Worm (Caenorhabditis elegans) whole organism, young adult: Measurements from ENCODE around the gene acdh-12.

Source experiments
- B0019.2 ChIP-seq: fragments of 200-800 bp; sonication (Bioruptor generic); conservative IDR thresholded peaks from 2 replicates; pipeline ENCODE4 v1.3.6; 2022; ENCODE audit warnings: missing genetic modification reagents, missing genetic modification characterization, missing compliant biosample characterization
- C06A6.2 ChIP-seq: fragments of 200-800 bp; sonication (Bioruptor generic); conservative IDR thresholded peaks from 2 replicates; pipeline ENCODE4 v1.3.6; 2022; ENCODE audit warnings: missing genetic modification characterization, missing compliant biosample characterization
- C17E4.6 ChIP-seq: fragments of 200-800 bp; sonication (Bioruptor generic); IDR thresholded peaks from 2 replicates; pipeline ENCODE4 v1.3.6; 2022; ENCODE audit warnings: missing genetic modification reagents, missing genetic modification characterization, missing compliant biosample characterization
- D2030.7 ChIP-seq: fragments of 200-800 bp; sonication (Bioruptor generic); IDR thresholded peaks from 2 replicates; pipeline ENCODE4 v1.3.6; 2022; ENCODE audit warnings: missing genetic modification reagents, missing genetic modification characterization, missing compliant biosample characterization
- F10E7.11 ChIP-seq: sonication (generic microtip); optimal IDR thresholded peaks from 2 replicates; lab custom pipeline; 2017; ENCODE audit warnings: mild to moderate bottlenecking, missing genetic modification characterization, moderate library complexity, missing compliant biosample characterization
- F33H1.4 ChIP-seq: fragments of 200-800 bp; sonication (Bioruptor generic); IDR thresholded peaks from 2 replicates; pipeline ENCODE4 v1.3.6; 2022; ENCODE audit warnings: missing genetic modification reagents, missing genetic modification characterization, missing compliant biosample characterization
- F39B2.1 ChIP-seq: fragments of 200-800 bp; sonication (Bioruptor generic); IDR thresholded peaks from 2 replicates; pipeline ENCODE4 v1.3.6; 2022; ENCODE audit warnings: missing genetic modification reagents, missing genetic modification characterization, missing compliant biosample characterization
- F52B5.7 ChIP-seq: sonication (generic microtip); optimal IDR thresholded peaks from 2 replicates; lab custom pipeline; 2016; ENCODE audit warnings: mild to moderate bottlenecking, missing genetic modification characterization, missing compliant biosample characterization
- F57C9.4 ChIP-seq: sonication (generic microtip); optimal IDR thresholded peaks from 2 replicates; lab custom pipeline; 2017; ENCODE audit warnings: mild to moderate bottlenecking, missing genetic modification characterization, missing compliant biosample characterization
- K11D2.4 ChIP-seq: fragments of 200-800 bp; sonication (Bioruptor generic); IDR thresholded peaks from 2 replicates; pipeline ENCODE4 v1.3.6; 2022; ENCODE audit warnings: missing genetic modification reagents, missing genetic modification characterization, missing compliant biosample characterization
- Y53F4B.3 ChIP-seq: fragments of 200-800 bp; sonication (Bioruptor generic); IDR thresholded peaks from 2 replicates; pipeline ENCODE4 v1.3.6; 2022; ENCODE audit warnings: missing genetic modification reagents, missing genetic modification characterization, missing compliant biosample characterization
- Y53G8AR.9 ChIP-seq: fragments of 200-800 bp; sonication (Bioruptor generic); conservative IDR thresholded peaks from 2 replicates; pipeline ENCODE4 v1.3.6; 2022; ENCODE audit warnings: missing genetic modification reagents, missing genetic modification characterization, missing compliant biosample characterization
- Y67H2A.10 ChIP-seq: fragments of 200-800 bp; sonication (Bioruptor generic); conservative IDR thresholded peaks from 2 replicates; pipeline ENCODE4 v1.3.6; 2022; ENCODE audit warnings: missing genetic modification reagents, missing genetic modification characterization, missing compliant biosample characterization
- Y95B8A.8 ChIP-seq: fragments of 200-800 bp; sonication (Bioruptor generic); IDR thresholded peaks from 2 replicates; pipeline ENCODE4 v1.3.6; 2022; ENCODE audit warnings: missing genetic modification reagents, missing genetic modification characterization, missing compliant biosample characterization
- aptf-2 ChIP-seq: fragments of 200-800 bp; sonication (Bioruptor generic); conservative IDR thresholded peaks from 2 replicates; pipeline ENCODE4 v1.3.6; 2022; ENCODE audit warnings: missing genetic modification reagents, missing genetic modification characterization, missing compliant biosample characterization
- ccch-3 ChIP-seq: fragments of 200-800 bp; sonication (Bioruptor generic); optimal IDR thresholded peaks from 2 replicates; lab custom pipeline; 2018; ENCODE audit warnings: mild to moderate bottlenecking, missing genetic modification characterization, missing compliant biosample characterization
- ceh-27 ChIP-seq: fragments of 200-800 bp; sonication (Bioruptor generic); optimal IDR thresholded peaks from 2 replicates; lab custom pipeline; 2018; ENCODE audit warnings: mild to moderate bottlenecking, missing genetic modification characterization, moderate library complexity, missing compliant biosample characterization
- ceh-58 ChIP-seq: fragments of 200-800 bp; sonication (Bioruptor generic); IDR thresholded peaks from 2 replicates; pipeline ENCODE4 v1.3.6; 2022; ENCODE audit warnings: missing genetic modification characterization, missing compliant biosample characterization
- die-1 ChIP-seq: sonication (generic microtip); optimal IDR thresholded peaks from 2 replicates; lab custom pipeline; 2016; ENCODE audit warnings: missing genotype, mild to moderate bottlenecking, missing genetic modification characterization, missing compliant biosample characterization
- dox-1 ChIP-seq: fragments of 200-800 bp; sonication (Bioruptor generic); IDR thresholded peaks from 2 replicates; pipeline ENCODE4 v1.3.6; 2022; ENCODE audit warnings: missing genetic modification reagents, missing genetic modification characterization, missing compliant biosample characterization
- dpl-1 ChIP-seq: fragments of 150-350 bp; optimal IDR thresholded peaks from 2 replicates; lab custom pipeline; 2014; ENCODE audit warnings: missing biosample characterization, missing genetic modification reagents, missing genetic modification characterization
- efl-1 ChIP-seq: fragments of 150-350 bp; optimal IDR thresholded peaks from 2 replicates; lab custom pipeline; 2014; ENCODE audit warnings: missing biosample characterization, missing genetic modification reagents, missing genetic modification characterization
- egl-18 ChIP-seq: fragments of 200-800 bp; sonication (Bioruptor generic); IDR thresholded peaks from 2 replicates; pipeline ENCODE4 v1.3.6; 2022; ENCODE audit warnings: missing genetic modification reagents, missing genetic modification characterization, missing compliant biosample characterization
- egrh-3 ChIP-seq: fragments of 200-800 bp; sonication (Bioruptor generic); IDR thresholded peaks from 2 replicates; pipeline ENCODE4 v1.3.6; 2022; ENCODE audit warnings: missing genetic modification reagents, missing genetic modification characterization, missing compliant biosample characterization
- him-1 ChIP-seq: sonication (generic microtip); optimal IDR thresholded peaks from 2 replicates; lab custom pipeline; 2016; ENCODE audit warnings: missing genotype, missing genetic modification reagents, missing genetic modification characterization, missing compliant biosample characterization
- let-526 ChIP-seq: fragments of 200-800 bp; sonication (Bioruptor generic); IDR thresholded peaks from 2 replicates; pipeline ENCODE4 v1.3.6; 2022; ENCODE audit warnings: missing genetic modification reagents, missing genetic modification characterization, missing compliant biosample characterization
- lin-35 ChIP-seq, 3 experiments: fragments of 150-350 bp in 2 of 3; sonication (generic microtip) in 1 of 3; optimal IDR thresholded peaks; 2 replicates each; lab custom pipeline; 2014 to 2018; ENCODE audit warnings: missing biosample characterization in 3 of 3, missing genetic modification characterization in 3 of 3, missing genetic modification reagents in 3 of 3
- lin-54 ChIP-seq: fragments of 200-800 bp; sonication (Bioruptor generic); optimal IDR thresholded peaks from 2 replicates; lab custom pipeline; 2018; ENCODE audit warnings: mild to moderate bottlenecking, missing genetic modification characterization, missing compliant biosample characterization
- madf-10 ChIP-seq: sonication (generic microtip); optimal IDR thresholded peaks from 2 replicates; lab custom pipeline; 2016; ENCODE audit warnings: mild to moderate bottlenecking, missing genetic modification characterization, missing compliant biosample characterization
- madf-6 ChIP-seq: fragments of 200-800 bp; sonication (Bioruptor generic); IDR thresholded peaks from 2 replicates; pipeline ENCODE4 v1.3.6; 2022; ENCODE audit warnings: missing genetic modification reagents, missing genetic modification characterization, missing compliant biosample characterization
- madf-8 ChIP-seq: fragments of 200-800 bp; sonication (Bioruptor generic); conservative IDR thresholded peaks from 2 replicates; pipeline ENCODE4 v1.3.6; 2022; ENCODE audit warnings: missing genetic modification reagents, missing genetic modification characterization, missing compliant biosample characterization
- mcd-1 ChIP-seq: fragments of 200-800 bp; sonication (Bioruptor generic); IDR thresholded peaks from 2 replicates; pipeline ENCODE4 v1.3.6; 2022; ENCODE audit warnings: missing genetic modification reagents, missing genetic modification characterization, missing compliant biosample characterization
- nhr-120 ChIP-seq: fragments of 200-800 bp; sonication (Bioruptor generic); IDR thresholded peaks from 2 replicates; pipeline ENCODE4 v1.3.6; 2022; ENCODE audit warnings: missing genetic modification characterization, missing compliant biosample characterization
- snpc-1.3 ChIP-seq: sonication (generic microtip); optimal IDR thresholded peaks from 2 replicates; lab custom pipeline; 2017; ENCODE audit warnings: missing genetic modification characterization, mild to moderate bottlenecking, missing compliant biosample characterization, antibody characterized with exemption, moderate library complexity, missing genotype, missing genetic modification reagents; ENCODE audit not compliant: insufficient read depth
- snpc-3.4 ChIP-seq: sonication (generic microtip); optimal IDR thresholded peaks from 2 replicates; lab custom pipeline; 2017; ENCODE audit warnings: missing genetic modification characterization, mild to moderate bottlenecking, missing compliant biosample characterization, antibody characterized with exemption, moderate library complexity, missing genotype, missing genetic modification reagents
- snpc-4 ChIP-seq, 5 experiments: fragments of 150-350 bp in 1 of 5; sonication (generic microtip) in 4 of 5; optimal IDR thresholded peaks; 2 replicates each; lab custom pipeline; 2014 to 2018; ENCODE audit warnings: missing genetic modification characterization in 5 of 5, missing biosample characterization in 3 of 5, antibody characterized with exemption in 2 of 5, mild to moderate bottlenecking in 2 of 5, missing compliant biosample characterization in 2 of 5, missing genotype in 2 of 5, moderate library complexity in 2 of 5, missing genetic modification reagents in 1 of 5
- sptf-2 ChIP-seq: fragments of 200-800 bp; sonication (Bioruptor generic); optimal IDR thresholded peaks from 2 replicates; lab custom pipeline; 2018; ENCODE audit warnings: mild to moderate bottlenecking, missing genetic modification characterization, missing compliant biosample characterization
- tbx-9 ChIP-seq: sonication (generic microtip); optimal IDR thresholded peaks from 2 replicates; lab custom pipeline; 2016; ENCODE audit warnings: borderline replicate concordance, missing genetic modification characterization, inconsistent platforms, missing compliant biosample characterization
- unc-130 ChIP-seq: sonication (generic microtip); optimal IDR thresholded peaks from 2 replicates; lab custom pipeline; 2016; ENCODE audit warnings: missing genetic modification reagents, missing genetic modification characterization, missing compliant biosample characterization
- unc-62 ChIP-seq: fragments of 150-350 bp; optimal IDR thresholded peaks from 2 replicates; lab custom pipeline; 2014; ENCODE audit warnings: missing biosample characterization, missing genetic modification reagents, missing genetic modification characterization
- zfh-2 ChIP-seq: fragments of 200-800 bp; sonication (Bioruptor generic); conservative IDR thresholded peaks from 2 replicates; pipeline ENCODE4 v1.3.6; 2022; ENCODE audit warnings: missing genetic modification reagents, missing genetic modification characterization, missing compliant biosample characterization
- ztf-26 ChIP-seq: sonication (generic microtip); optimal IDR thresholded peaks from 2 replicates; lab custom pipeline; 2017; ENCODE audit warnings: missing genetic modification characterization, missing compliant biosample characterization
- ztf-28 ChIP-seq: fragments of 200-800 bp; sonication (Bioruptor generic); IDR thresholded peaks from 2 replicates; pipeline ENCODE4 v1.3.6; 2022; ENCODE audit warnings: missing genetic modification reagents, missing genetic modification characterization, missing compliant biosample characterization
- ztf-3 ChIP-seq: fragments of 200-800 bp; sonication (Bioruptor generic); optimal IDR thresholded peaks from 2 replicates; lab custom pipeline; 2018; ENCODE audit warnings: mild to moderate bottlenecking, missing genetic modification characterization, missing compliant biosample characterization

acdh-12 gene

DNA sequence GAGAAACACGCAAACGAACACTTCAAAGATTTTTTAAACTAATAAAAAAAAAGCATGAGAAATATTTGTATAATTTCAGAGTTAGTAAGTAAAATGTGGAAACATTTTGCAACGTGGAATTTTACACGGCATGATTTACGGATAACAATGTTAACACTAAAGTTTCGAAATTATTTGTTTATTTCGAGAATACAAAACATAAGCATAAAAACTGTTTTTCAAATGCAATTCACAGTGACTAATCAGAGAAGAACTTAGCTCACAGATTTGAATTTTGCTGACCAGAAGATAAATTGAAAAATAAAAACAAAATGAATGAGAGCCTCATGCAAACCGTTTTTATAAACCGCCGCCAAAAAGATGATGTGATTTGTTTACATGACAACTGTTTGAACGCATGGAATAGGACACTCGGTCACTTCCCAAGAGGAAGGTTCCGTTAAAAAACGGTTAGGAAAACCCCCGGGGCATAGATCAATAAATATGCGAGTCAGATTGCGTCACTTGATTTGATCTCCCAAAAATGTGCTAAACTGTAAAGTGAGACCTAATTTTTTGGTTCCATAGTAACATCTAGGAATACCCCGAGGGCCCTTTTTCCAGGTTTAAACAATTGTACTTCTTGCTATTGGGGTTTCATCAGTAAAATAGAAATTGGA is 30.6 kb upstream of the acdh-12 start, which contains the start of gene clh-3 (continued):
- TF ChIP-seq snpc-4 (GFP tag; optimal IDR thresholded peaks at IDR 0.05; lab: Kevin White, UChicago) (no peak), snpc-4 (tag; optimal IDR thresholded peaks at IDR 0.05; lab: Kevin White, UChicago) (no peak), madf-10 (no peak), unc-130 (GFP tag; lab: Kevin White, UChicago) (no peak), Y67H2A.10 (GFP tag; lab: Robert Waterston, UW) (no peak), C17E4.6 (GFP tag; lab: Robert Waterston, UW) (no peak), sptf-2 (GFP tag; lab: Kevin White, UChicago) (no peak), him-1 (tag; lab: Kevin White, UChicago) (no peak), C06A6.2 (GFP tag; lab: Robert Waterston, UW) (no peak), snpc-1.3 (tag; lab: Kevin White, UChicago) (no peak)

DNA sequence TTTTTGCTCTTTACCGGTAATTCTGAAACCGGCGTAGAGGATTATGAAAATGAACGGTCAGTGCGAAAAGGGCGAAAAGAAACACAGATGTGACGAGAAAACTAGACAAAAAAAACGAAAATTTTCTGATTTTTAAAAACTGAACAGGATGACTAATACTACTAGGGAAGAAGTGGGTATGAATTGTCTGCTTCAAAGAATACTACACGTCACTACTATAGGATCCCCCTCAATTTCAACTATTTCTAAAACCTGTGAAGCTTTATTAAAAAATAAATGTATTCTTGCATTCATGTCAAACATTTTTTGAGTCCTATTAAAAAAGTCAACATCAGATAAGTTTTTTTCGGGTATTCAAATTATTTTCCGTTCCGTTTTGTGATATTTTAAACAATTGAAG is 28.6 kb upstream of the acdh-12 start:
- TF ChIP-seq ceh-58 (GFP tag; lab: Robert Waterston, UW), result no peak
- TF ChIP-seq ceh-27 (GFP tag; lab: Kevin White, UChicago), result no peak
- no peak for TF ChIP-seq mcd-1
- no peak for TF ChIP-seq F10E7.11 (tag; lab: Kevin White, UChicago)
- TF ChIP-seq madf-6 (GFP tag; lab: Robert Waterston, UW), result no peak
- TF ChIP-seq, all 124 proteins: peak for 0

DNA sequence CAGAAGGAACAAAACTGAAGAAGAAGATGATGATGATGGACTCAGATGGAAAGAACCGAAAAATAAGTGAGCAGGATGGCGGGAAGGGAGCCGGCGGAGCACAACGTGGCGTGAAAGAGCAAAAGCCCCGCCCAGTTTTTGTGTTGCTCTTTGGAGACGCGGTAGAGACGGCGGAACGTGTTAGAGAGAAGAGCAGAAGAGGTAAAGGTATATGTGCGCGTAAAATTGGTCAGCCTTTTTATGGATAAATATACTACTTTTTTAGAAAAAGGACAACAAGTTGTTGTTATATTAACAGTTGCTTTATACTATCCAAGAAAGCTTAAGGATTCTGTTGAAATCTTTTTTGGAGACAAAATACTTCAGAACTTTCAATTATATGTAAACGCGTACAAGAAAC is 21.6 kb upstream of the acdh-12 start, which contains the start of gene E04F6.10:
Gene E04F6.10 (minus strand): TSS at position 101 of the 400 bp plus-strand sequence.
- TF ChIP-seq F39B2.1, result no peak
- TF ChIP-seq dpl-1 (GFP tag; lab: Kevin White, UChicago), result no peak
- no peak for TF ChIP-seq unc-62 (GFP tag; lab: Kevin White, UChicago)
- no peak for TF ChIP-seq lin-54 (GFP tag; lab: Kevin White, UChicago)
- TF ChIP-seq madf-8 (GFP tag; lab: Robert Waterston, UW), result no peak
- TF ChIP-seq snpc-3.4 (tag; lab: Kevin White, UChicago), result no peak
- TF ChIP-seq ztf-28 (GFP tag; lab: Robert Waterston, UW), result no peak
- TF ChIP-seq dox-1, result no peak
- no peak for TF ChIP-seq nhr-120 (GFP tag; lab: Robert Waterston, UW)
- no peak for TF ChIP-seq Y95B8A.8
- no peak for TF ChIP-seq ccch-3 (GFP tag; lab: Kevin White, UChicago)
- TF ChIP-seq F33H1.4, result no peak
- no peak for TF ChIP-seq efl-1 (GFP tag; lab: Kevin White, UChicago)
- TF ChIP-seq Y53G8AR.9 (GFP tag; lab: Robert Waterston, UW), result no peak
- no peak for TF ChIP-seq Y67H2A.10 (GFP tag; lab: Robert Waterston, UW)
- no peak for TF ChIP-seq let-526 (GFP tag; lab: Robert Waterston, UW)
- TF ChIP-seq ztf-3 (GFP tag; lab: Kevin White, UChicago), result no peak

DNA sequence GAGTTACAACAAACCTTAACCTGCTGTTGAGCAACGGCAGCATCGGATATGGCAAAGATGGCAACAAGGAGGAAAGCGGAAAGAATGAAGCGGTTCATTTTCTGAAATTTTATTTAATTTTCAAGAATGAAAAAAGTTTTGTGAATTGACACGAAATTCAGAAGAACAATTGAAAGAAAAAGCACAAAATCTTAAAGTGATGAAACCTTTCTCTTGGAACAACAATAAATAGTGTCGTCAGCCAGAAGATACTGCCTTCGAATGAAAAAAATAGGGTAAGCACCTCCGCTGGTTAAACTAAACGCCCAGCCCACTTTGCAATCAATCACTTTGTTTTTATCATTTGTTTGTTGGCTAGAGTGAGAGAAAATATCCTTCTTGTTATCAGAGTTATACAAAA is 16.6 kb upstream of the acdh-12 start, which contains the start of gene E04F6.9:
Gene E04F6.9 (minus strand): TSS at position 101 of the 400 bp plus-strand sequence.
- TF ChIP-seq aptf-2 (GFP tag; lab: Robert Waterston, UW) (no peak), egrh-3 (GFP tag; lab: Robert Waterston, UW) (no peak), nhr-120 (GFP tag; lab: Robert Waterston, UW) (no peak), zfh-2 (no peak), lin-35 (GFP tag; optimal IDR thresholded peaks at IDR 0.05; lab: Kevin White, UChicago) (no peak), unc-62 (GFP tag; lab: Kevin White, UChicago) (no peak), egl-18 (no peak), Y53F4B.3 (GFP tag; lab: Robert Waterston, UW) (no peak), tbx-9 (tag; lab: Kevin White, UChicago) (no peak), D2030.7 (GFP tag; lab: Robert Waterston, UW) (no peak), B0019.2 (GFP tag; lab: Robert Waterston, UW) (no peak), F57C9.4 (tag; lab: Kevin White, UChicago) (no peak), F52B5.7 (no peak), die-1 (tag; lab: Kevin White, UChicago) (no peak), K11D2.4 (GFP tag; lab: Robert Waterston, UW) (no peak), ztf-26 (tag; lab: Kevin White, UChicago) (no peak)
